Fruit fly (Drosophila melanogaster) whole organism, prepupa: ENCODE data around the gene CG11069.
A peak's percentile ranks its signal among the peaks of the same experiment; 100 is the strongest.

ENCODE experiments used
- CG11294 ChIP-seq: fragments of 200-800 bp; sonication (Bioruptor generic); IDR thresholded peaks from 2 replicates; pipeline ENCODE4 v1.3.6; 2022; ENCODE audit warnings: missing biosample characterization, missing genetic modification characterization
- CG11762 ChIP-seq: fragments of 200-800 bp; sonication (Bioruptor generic); optimal IDR thresholded peaks from 3 replicates; lab custom pipeline; 2016; ENCODE audit warnings: missing biosample characterization, missing genetic modification characterization; ENCODE audit not compliant: insufficient read depth
- CG11902 ChIP-seq: fragments of 200-800 bp; sonication (Bioruptor generic); optimal IDR thresholded peaks from 3 replicates; lab custom pipeline; 2016; ENCODE audit warnings: missing biosample characterization, missing genetic modification characterization
- CG15336 ChIP-seq: fragments of 200-800 bp; sonication (Bioruptor generic); IDR thresholded peaks from 2 replicates; pipeline ENCODE4 v1.3.6; 2022; ENCODE audit warnings: missing biosample characterization, missing genetic modification characterization
- CG1621 ChIP-seq: fragments of 200-800 bp; sonication (Bioruptor generic); optimal IDR thresholded peaks from 3 replicates; lab custom pipeline; 2018; ENCODE audit warnings: missing biosample characterization, mild to moderate bottlenecking, missing genetic modification characterization
- CG16779 ChIP-seq: fragments of 200-800 bp; sonication (Bioruptor generic); optimal IDR thresholded peaks from 3 replicates; lab custom pipeline; 2017; ENCODE audit warnings: missing biosample characterization, mild to moderate bottlenecking, missing genetic modification characterization
- CG32006 ChIP-seq: fragments of 200-800 bp; sonication (Bioruptor generic); optimal IDR thresholded peaks from 3 replicates; lab custom pipeline; 2017; ENCODE audit warnings: missing biosample characterization, mild to moderate bottlenecking, missing genetic modification characterization
- CG4318 ChIP-seq: fragments of 200-800 bp; sonication (Bioruptor generic); optimal IDR thresholded peaks from 3 replicates; lab custom pipeline; 2017; ENCODE audit warnings: missing biosample characterization, mild to moderate bottlenecking, missing genetic modification characterization
- CG6276 ChIP-seq: fragments of 200-800 bp; sonication (Bioruptor generic); optimal IDR thresholded peaks from 2 replicates; lab custom pipeline; 2017; ENCODE audit warnings: missing biosample characterization, mild to moderate bottlenecking, missing genetic modification characterization
- CG6808 ChIP-seq: fragments of 200-800 bp; sonication (Bioruptor generic); optimal IDR thresholded peaks from 3 replicates; lab custom pipeline; 2017; ENCODE audit warnings: missing biosample characterization, missing genetic modification characterization, mild to moderate bottlenecking, moderate library complexity, missing genetic modification reagents
- CG6854 ChIP-seq: fragments of 200-800 bp; sonication (Bioruptor generic); optimal IDR thresholded peaks from 2 replicates; lab custom pipeline; 2017; ENCODE audit warnings: missing biosample characterization, mild to moderate bottlenecking, missing genetic modification characterization
- CG8119 ChIP-seq: fragments of 200-800 bp; sonication (Bioruptor generic); IDR thresholded peaks from 3 replicates; pipeline ENCODE4 v1.3.6; 2022; ENCODE audit warnings: missing biosample characterization, missing genetic modification characterization
- CG8319 ChIP-seq: fragments of 200-800 bp; sonication (Bioruptor generic); optimal IDR thresholded peaks from 3 replicates; lab custom pipeline; 2016; ENCODE audit warnings: missing biosample characterization, missing genetic modification characterization
- Eip75B ChIP-seq: fragments of 200-800 bp; sonication (Bioruptor generic); optimal IDR thresholded peaks from 3 replicates; lab custom pipeline; 2016; ENCODE audit warnings: missing biosample characterization, missing genetic modification characterization
- Eip93F ChIP-seq: fragments of 200-800 bp; sonication (Bioruptor generic); optimal IDR thresholded peaks from 2 replicates; lab custom pipeline; 2016; ENCODE audit warnings: missing biosample characterization, mild to moderate bottlenecking, missing genetic modification characterization
- Ets21C ChIP-seq: fragments of 200-800 bp; sonication (Bioruptor generic); optimal IDR thresholded peaks from 3 replicates; lab custom pipeline; 2016; ENCODE audit warnings: missing biosample characterization, missing genetic modification characterization
- Hr39 ChIP-seq: fragments of 200-800 bp; sonication (Bioruptor generic); optimal IDR thresholded peaks from 2 replicates; lab custom pipeline; 2016; ENCODE audit warnings: missing biosample characterization, missing genetic modification characterization
- Met ChIP-seq: fragments of 200-800 bp; sonication (Bioruptor generic); optimal IDR thresholded peaks from 3 replicates; lab custom pipeline; 2016; ENCODE audit warnings: missing biosample characterization, missing genetic modification characterization
- OdsH ChIP-seq: fragments of 200-800 bp; sonication (Bioruptor generic); optimal IDR thresholded peaks from 3 replicates; lab custom pipeline; 2016; ENCODE audit warnings: missing biosample characterization, missing genetic modification characterization
- Smox ChIP-seq: fragments of 200-800 bp; sonication (Bioruptor generic); optimal IDR thresholded peaks from 3 replicates; lab custom pipeline; 2016; ENCODE audit warnings: missing biosample characterization, missing genetic modification characterization
- Sox102F ChIP-seq: fragments of 200-800 bp; sonication (Bioruptor generic); optimal IDR thresholded peaks from 2 replicates; lab custom pipeline; 2016; ENCODE audit warnings: missing biosample characterization, mild to moderate bottlenecking, missing genetic modification characterization
- Sox14 ChIP-seq: fragments of 200-800 bp; sonication (Bioruptor generic); optimal IDR thresholded peaks from 3 replicates; lab custom pipeline; 2016; ENCODE audit warnings: missing biosample characterization, missing genetic modification characterization
- achi ChIP-seq: fragments of 200-800 bp; sonication (Bioruptor generic); optimal IDR thresholded peaks from 3 replicates; lab custom pipeline; 2016; ENCODE audit warnings: missing biosample characterization, missing genetic modification characterization
- cyc ChIP-seq: fragments of 200-800 bp; sonication (Bioruptor generic); optimal IDR thresholded peaks from 3 replicates; lab custom pipeline; 2016; ENCODE audit warnings: missing biosample characterization, missing genetic modification characterization
- dsx ChIP-seq: fragments of 200-800 bp; optimal IDR thresholded peaks from 3 replicates; lab custom pipeline; 2019; ENCODE audit warnings: missing biosample characterization, mild to moderate bottlenecking, missing genetic modification characterization, moderate library complexity; ENCODE audit not compliant: poor library complexity, severe bottlenecking
- eg ChIP-seq: fragments of 200-800 bp; sonication (Bioruptor generic); IDR thresholded peaks from 3 replicates; pipeline ENCODE4 v1.3.6; 2022; ENCODE audit warnings: missing biosample characterization, missing genetic modification characterization
- esn ChIP-seq: fragments of 200-800 bp; sonication (Bioruptor generic); optimal IDR thresholded peaks from 2 replicates; lab custom pipeline; 2016; ENCODE audit warnings: missing biosample characterization, mild to moderate bottlenecking, missing genetic modification characterization, moderate library complexity
- fd85E ChIP-seq: fragments of 200-800 bp; sonication (Bioruptor generic); optimal IDR thresholded peaks from 3 replicates; lab custom pipeline; 2016; ENCODE audit warnings: missing biosample characterization, missing genetic modification characterization
- fkh ChIP-seq: fragments of 200-800 bp; sonication (Bioruptor generic); optimal IDR thresholded peaks from 3 replicates; lab custom pipeline; 2017; ENCODE audit warnings: missing biosample characterization, mild to moderate bottlenecking, missing genetic modification characterization, moderate library complexity
- lz ChIP-seq: fragments of 200-800 bp; sonication (Bioruptor generic); optimal IDR thresholded peaks from 3 replicates; lab custom pipeline; 2016; ENCODE audit warnings: missing biosample characterization, missing genetic modification characterization
- net ChIP-seq: fragments of 200-800 bp; sonication (Bioruptor generic); optimal IDR thresholded peaks from 3 replicates; lab custom pipeline; 2016; ENCODE audit warnings: missing biosample characterization, missing genetic modification characterization
- pdm3 ChIP-seq: fragments of 200-800 bp; sonication (Bioruptor generic); optimal IDR thresholded peaks from 3 replicates; lab custom pipeline; 2016; ENCODE audit warnings: missing biosample characterization, missing genetic modification characterization
- salr ChIP-seq, 2 experiments: fragments of 200-800 bp; sonication (Bioruptor generic); optimal IDR thresholded peaks; 3 replicates each; lab custom pipeline; 2016 to 2018; ENCODE audit warnings: missing biosample characterization in 2 of 2, missing genetic modification characterization in 2 of 2, mild to moderate bottlenecking in 1 of 2
- spab ChIP-seq: fragments of 200-800 bp; sonication (Bioruptor generic); optimal IDR thresholded peaks from 2 replicates; lab custom pipeline; 2017; ENCODE audit warnings: missing biosample characterization, mild to moderate bottlenecking, missing genetic modification characterization, missing genetic modification reagents
- ss ChIP-seq, 2 experiments: fragments of 200-800 bp; sonication (Bioruptor generic); optimal IDR thresholded peaks; 2 replicates in 1 of 2; 3 replicates in 1 of 2; lab custom pipeline; 2017 to 2018; ENCODE audit warnings: mild to moderate bottlenecking in 2 of 2, missing biosample characterization in 2 of 2, missing genetic modification characterization in 2 of 2, moderate library complexity in 1 of 2
- topi ChIP-seq: fragments of 200-800 bp; sonication (Bioruptor generic); optimal IDR thresholded peaks from 3 replicates; lab custom pipeline; 2016; ENCODE audit warnings: missing biosample characterization, missing genetic modification characterization

Gene CG11069

DNA sequence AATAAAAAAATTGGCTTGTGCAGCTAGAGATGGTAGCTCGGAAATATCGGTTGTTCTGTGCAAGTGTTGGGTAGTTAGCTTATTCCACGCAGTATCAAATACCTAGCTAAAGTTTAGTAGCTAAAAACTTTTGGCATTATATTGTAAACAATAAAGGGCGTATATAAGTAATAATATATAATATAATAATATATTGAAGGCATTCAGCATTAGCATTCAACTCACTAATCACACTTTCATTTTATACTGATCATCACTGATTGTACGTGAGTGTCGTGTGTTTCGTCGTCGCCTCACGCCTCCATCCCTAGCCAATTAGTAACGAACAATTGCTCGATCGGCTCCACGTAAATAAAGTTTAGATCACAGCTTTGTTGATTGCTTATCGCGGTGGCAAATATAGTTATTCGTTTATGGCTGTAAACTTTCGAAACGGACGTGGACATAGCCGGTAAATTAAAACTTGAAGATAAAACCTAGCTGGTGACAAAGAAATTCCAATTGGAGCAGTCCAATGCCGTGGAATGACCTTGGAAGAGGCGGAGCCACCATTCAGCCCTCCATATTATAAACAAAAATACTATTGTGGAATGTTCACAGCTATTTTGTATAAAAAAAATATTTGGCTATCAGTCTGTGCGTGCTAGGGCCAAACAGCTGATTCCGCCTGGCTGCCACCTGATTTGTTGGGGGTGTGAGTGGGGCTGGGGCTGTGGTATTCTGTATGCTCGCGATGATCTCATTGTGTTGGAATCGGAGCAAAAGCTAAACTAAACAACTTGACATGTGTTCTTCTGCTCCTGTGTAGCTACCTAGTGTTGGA is 23.5 kb downstream of the CG11069 start, which contains the start of the genes PIG-S, sud1 and CG11168 (continued):
- TF ChIP-seq CG6276 (GFP tag; lab: Kevin White, UChicago), result no peak
- TF ChIP-seq achi (GFP tag; lab: Kevin White, UChicago), result no peak
- no peak for TF ChIP-seq CG16779 (tag; lab: Kevin White, UChicago)
- no peak for TF ChIP-seq Sox14 (GFP tag; lab: Kevin White, UChicago)
- TF ChIP-seq CG6854 (GFP tag; lab: Kevin White, UChicago), result no peak
- no peak for TF ChIP-seq topi (GFP tag; lab: Kevin White, UChicago)
- TF ChIP-seq pdm3, result no peak
- TF ChIP-seq ss (GFP tag; optimal IDR thresholded peaks at IDR 0.05; lab: Kevin White, UChicago), result no peak
- TF ChIP-seq CG11762 (GFP tag; lab: Kevin White, UChicago), result no peak
- no peak for TF ChIP-seq CG32006 (GFP tag; lab: Kevin White, UChicago)
- no peak for TF ChIP-seq Eip93F (GFP tag; lab: Kevin White, UChicago)
- peak; percentile 41 for TF ChIP-seq lz (GFP tag; lab: Kevin White, UChicago)
- TF ChIP-seq Ets21C (GFP tag; lab: Kevin White, UChicago), result no peak
- TF ChIP-seq CG1621 (tag; lab: Kevin White, UChicago), result peak; percentile 18
- TF ChIP-seq cyc (GFP tag; lab: Kevin White, UChicago), result no peak
- peak; percentile 38 for TF ChIP-seq dsx
- TF ChIP-seq CG8119, result no peak
- TF ChIP-seq eg (GFP tag; lab: Robert Waterston, UW), result peak; percentile 54; the same call in 2 of the 3 replicates
- TF ChIP-seq CG15336 (GFP tag; lab: Robert Waterston, UW), result peak; percentile 26; the same call in 1 of the 2 replicates
- no peak for TF ChIP-seq Sox102F
- no peak for TF ChIP-seq CG8319 (GFP tag; lab: Kevin White, UChicago)
- TF ChIP-seq Smox, result no peak

DNA sequence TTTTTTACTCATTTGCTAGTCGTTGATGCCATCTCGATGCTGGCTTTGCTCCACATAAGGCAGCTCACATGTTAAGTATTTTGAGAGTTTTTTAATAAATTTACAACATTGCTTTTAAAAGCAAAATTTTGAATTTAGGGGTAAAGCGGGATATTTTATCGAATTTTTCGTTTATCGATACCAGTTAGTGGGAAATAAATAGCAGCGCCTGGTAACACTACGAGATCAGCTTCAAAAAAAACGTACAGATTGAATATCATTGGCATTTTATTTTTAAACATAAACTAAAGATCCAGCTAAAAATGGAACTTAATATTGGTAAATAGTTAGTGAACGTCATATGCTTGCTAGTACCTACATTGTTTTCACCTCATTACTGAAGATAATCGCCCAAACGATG is 27.7 kb downstream of the CG11069 start, which contains the start of gene Mink:
TSS of gene Mink (plus strand) at position 204 of the 400 bp plus-strand sequence.
- TF ChIP-seq CG6808 (GFP tag; lab: Kevin White, UChicago) (no peak), OdsH (GFP tag; lab: Kevin White, UChicago) (no peak), Met (GFP tag; lab: Kevin White, UChicago) (no peak), Hr39 (GFP tag; lab: Kevin White, UChicago) (no peak), CG16779 (tag; lab: Kevin White, UChicago) (no peak), CG1621 (tag; lab: Kevin White, UChicago) (no peak), fkh (GFP tag; lab: Kevin White, UChicago) (no peak), CG11294 (GFP tag; lab: Robert Waterston, UW) (no peak), achi (GFP tag; lab: Kevin White, UChicago) (no peak), pdm3 (no peak), CG8119 (no peak), CG11902 (no peak), CG6276 (GFP tag; lab: Kevin White, UChicago) (no peak), CG32006 (GFP tag; lab: Kevin White, UChicago) (no peak), Sox14 (GFP tag; lab: Kevin White, UChicago) (no peak)

DNA sequence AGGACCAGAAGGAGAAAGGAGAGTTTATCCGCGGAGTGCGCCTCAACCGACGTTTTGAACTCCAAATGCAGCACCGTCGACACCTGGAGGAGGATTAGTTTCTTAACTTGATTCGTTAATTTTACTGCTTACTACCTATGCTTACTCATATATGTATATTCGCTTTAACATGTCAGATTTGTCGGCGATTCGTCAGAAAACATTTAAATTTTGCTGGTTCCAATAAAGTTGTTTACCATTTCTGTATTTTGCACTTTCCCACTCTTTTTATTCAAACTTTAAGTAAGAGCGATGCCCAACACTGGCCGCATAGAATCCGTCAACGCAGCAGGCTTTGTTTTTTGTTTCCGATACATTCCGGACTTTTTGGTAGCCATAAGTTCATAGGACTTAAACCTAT is 30.4 kb downstream of the CG11069 start, which contains the start of gene Trf4-2:
TSS of gene Trf4-2 (plus strand) at position 301 of the 400 bp plus-strand sequence.
- TF ChIP-seq achi (GFP tag; lab: Kevin White, UChicago) (no peak), Ets21C (GFP tag; lab: Kevin White, UChicago) (no peak), spab (GFP tag; lab: Kevin White, UChicago) (no peak), OdsH (GFP tag; lab: Kevin White, UChicago) (no peak), salr (GFP tag; optimal IDR thresholded peaks at IDR 0.05; lab: Kevin White, UChicago) (no peak), lz (GFP tag; lab: Kevin White, UChicago) (no peak), net (GFP tag; lab: Kevin White, UChicago) (no peak), CG6854 (GFP tag; lab: Kevin White, UChicago) (no peak), Smox (no peak), Eip93F (GFP tag; lab: Kevin White, UChicago) (no peak), CG8119 (no peak), Hr39 (GFP tag; lab: Kevin White, UChicago) (no peak), CG6276 (GFP tag; lab: Kevin White, UChicago) (no peak), Sox14 (GFP tag; lab: Kevin White, UChicago) (no peak), Eip75B (GFP tag; lab: Kevin White, UChicago) (no peak), CG32006 (GFP tag; lab: Kevin White, UChicago) (no peak), fd85E (GFP tag; lab: Kevin White, UChicago) (no peak), CG4318 (no peak), esn (GFP tag; lab: Kevin White, UChicago) (no peak), fkh (GFP tag; lab: Kevin White, UChicago) (no peak)
